Worm (Caenorhabditis elegans) whole organism, late embryonic: ENCODE data around the gene rpl-20.
A peak's percentile ranks its signal among the peaks of the same experiment; 100 is the strongest.

Source experiments
- C08G9.2 ChIP-seq: sonication (generic microtip); optimal IDR thresholded peaks from 2 replicates; lab custom pipeline; 2016; ENCODE audit warnings: mild to moderate bottlenecking, missing genetic modification characterization, moderate library complexity, missing compliant biosample characterization
- C38D4.7 ChIP-seq: fragments of 200-800 bp; sonication (Bioruptor generic); optimal IDR thresholded peaks from 2 replicates; lab custom pipeline; 2018; ENCODE audit warnings: mild to moderate bottlenecking, missing genetic modification characterization, moderate library complexity, missing compliant biosample characterization
- F13H6.1 ChIP-seq: sonication (generic microtip); optimal IDR thresholded peaks from 2 replicates; lab custom pipeline; 2016; ENCODE audit warnings: missing genetic modification characterization, missing compliant biosample characterization
- K02D7.2 ChIP-seq: sonication (generic microtip); optimal IDR thresholded peaks from 2 replicates; lab custom pipeline; 2017; ENCODE audit warnings: mild to moderate bottlenecking, missing genetic modification characterization, missing compliant biosample characterization
- K09A11.1 ChIP-seq: sonication (generic microtip); optimal IDR thresholded peaks from 2 replicates; lab custom pipeline; 2017; ENCODE audit warnings: antibody characterized with exemption, mild to moderate bottlenecking, missing genetic modification characterization, missing compliant biosample characterization; ENCODE audit not compliant: insufficient read depth
- ama-1 ChIP-seq: fragments of 150-350 bp; optimal IDR thresholded peaks from 2 replicates; lab custom pipeline; 2014
- ceh-14 ChIP-seq: sonication (generic microtip); optimal IDR thresholded peaks from 2 replicates; lab custom pipeline; 2016; ENCODE audit warnings: missing genotype, missing genetic modification characterization, missing compliant biosample characterization
- ceh-18 ChIP-seq: sonication (generic microtip); optimal IDR thresholded peaks from 2 replicates; lab custom pipeline; 2016; ENCODE audit warnings: missing genetic modification characterization, missing compliant biosample characterization
- ceh-19 ChIP-seq: fragments of 200-800 bp; sonication (Bioruptor generic); optimal IDR thresholded peaks from 2 replicates; lab custom pipeline; 2018; ENCODE audit warnings: mild to moderate bottlenecking, missing genetic modification characterization, missing compliant biosample characterization
- ceh-2 ChIP-seq: sonication (generic microtip); optimal IDR thresholded peaks from 2 replicates; lab custom pipeline; 2016; ENCODE audit warnings: missing genotype, missing genetic modification characterization, missing compliant biosample characterization
- ceh-22 ChIP-seq: sonication (generic microtip); optimal IDR thresholded peaks from 2 replicates; lab custom pipeline; 2017; ENCODE audit warnings: missing biosample characterization, missing genetic modification characterization
- ceh-24 ChIP-seq: sonication (generic microtip); optimal IDR thresholded peaks from 2 replicates; lab custom pipeline; 2016; ENCODE audit warnings: mild to moderate bottlenecking, missing genetic modification characterization, missing compliant biosample characterization
- ceh-45 ChIP-seq: fragments of 200-800 bp; sonication (Bioruptor generic); IDR thresholded peaks from 2 replicates; pipeline ENCODE4 v1.3.6; 2022; ENCODE audit warnings: missing genetic modification reagents, missing genetic modification characterization, missing compliant biosample characterization
- ceh-48 ChIP-seq: sonication (generic microtip); optimal IDR thresholded peaks from 2 replicates; lab custom pipeline; 2016; ENCODE audit warnings: missing genetic modification characterization, inconsistent platforms, missing compliant biosample characterization
- ceh-6 ChIP-seq: fragments of 200-800 bp; sonication (Bioruptor generic); optimal IDR thresholded peaks from 2 replicates; lab custom pipeline; 2018; ENCODE audit warnings: mild to moderate bottlenecking, missing genetic modification characterization, missing compliant biosample characterization
- ceh-9 ChIP-seq: sonication (generic microtip); optimal IDR thresholded peaks from 2 replicates; lab custom pipeline; 2016; ENCODE audit warnings: mild to moderate bottlenecking, missing genetic modification characterization, inconsistent platforms, missing compliant biosample characterization
- elt-2 ChIP-seq: sonication (generic microtip); optimal IDR thresholded peaks from 2 replicates; lab custom pipeline; 2016; ENCODE audit warnings: missing genetic modification reagents, missing genetic modification characterization, missing compliant biosample characterization
- ets-4 ChIP-seq: sonication (generic microtip); optimal IDR thresholded peaks from 2 replicates; lab custom pipeline; 2016; ENCODE audit warnings: missing genetic modification characterization, missing compliant biosample characterization
- fax-1 ChIP-seq: sonication (generic microtip); optimal IDR thresholded peaks from 2 replicates; lab custom pipeline; 2016; ENCODE audit warnings: missing genotype, missing genetic modification characterization, missing compliant biosample characterization
- fkh-6 ChIP-seq: sonication (generic microtip); optimal IDR thresholded peaks from 2 replicates; lab custom pipeline; 2016; ENCODE audit warnings: missing genetic modification characterization, missing compliant biosample characterization
- gmeb-2 ChIP-seq: sonication (generic microtip); optimal IDR thresholded peaks from 2 replicates; lab custom pipeline; 2016; ENCODE audit warnings: missing genetic modification characterization, inconsistent platforms, missing compliant biosample characterization
- hlh-15 ChIP-seq: sonication (generic microtip); optimal IDR thresholded peaks from 2 replicates; lab custom pipeline; 2016; ENCODE audit warnings: missing genetic modification characterization, missing compliant biosample characterization
- hlh-30 ChIP-seq: sonication (generic microtip); optimal IDR thresholded peaks from 2 replicates; lab custom pipeline; 2017; ENCODE audit warnings: antibody characterized with exemption, missing genetic modification characterization, missing compliant biosample characterization; ENCODE audit not compliant: insufficient read depth
- hlh-6 ChIP-seq: sonication (generic microtip); optimal IDR thresholded peaks from 2 replicates; lab custom pipeline; 2016; ENCODE audit warnings: missing genotype, missing genetic modification characterization, missing compliant biosample characterization
- lim-6 ChIP-seq: sonication (generic microtip); optimal IDR thresholded peaks from 2 replicates; lab custom pipeline; 2016; ENCODE audit warnings: missing genetic modification characterization, missing compliant biosample characterization
- lin-11 ChIP-seq: fragments of 200-800 bp; sonication (Bioruptor generic); optimal IDR thresholded peaks from 2 replicates; lab custom pipeline; 2018; ENCODE audit warnings: mild to moderate bottlenecking, missing genetic modification characterization, missing compliant biosample characterization
- madf-2 ChIP-seq: sonication (generic microtip); optimal IDR thresholded peaks from 2 replicates; lab custom pipeline; 2017; ENCODE audit warnings: missing genetic modification characterization, missing compliant biosample characterization
- mec-3 ChIP-seq: sonication (generic microtip); optimal IDR thresholded peaks from 2 replicates; lab custom pipeline; 2016; ENCODE audit warnings: borderline replicate concordance, missing genetic modification characterization, missing compliant biosample characterization
- nfya-1 ChIP-seq: sonication (generic microtip); optimal IDR thresholded peaks from 2 replicates; lab custom pipeline; 2017; ENCODE audit warnings: missing genetic modification characterization, mild to moderate bottlenecking, missing compliant biosample characterization, antibody characterized with exemption, moderate library complexity
- nhr-232 ChIP-seq: sonication (generic microtip); optimal IDR thresholded peaks from 2 replicates; lab custom pipeline; 2016; ENCODE audit warnings: missing genetic modification characterization, missing compliant biosample characterization
- npax-4 ChIP-seq: sonication (generic microtip); optimal IDR thresholded peaks from 2 replicates; lab custom pipeline; 2016; ENCODE audit warnings: missing genetic modification characterization, missing compliant biosample characterization
- odd-2 ChIP-seq: sonication (generic microtip); optimal IDR thresholded peaks from 2 replicates; lab custom pipeline; 2017; ENCODE audit warnings: antibody characterized with exemption, mild to moderate bottlenecking, missing genetic modification characterization, missing compliant biosample characterization
- pag-3 ChIP-seq: sonication (generic microtip); optimal IDR thresholded peaks from 2 replicates; lab custom pipeline; 2016; ENCODE audit warnings: missing compliant biosample characterization, missing genetic modification characterization, borderline replicate concordance
- pat-9 ChIP-seq: fragments of 200-800 bp; sonication (Bioruptor generic); optimal IDR thresholded peaks from 2 replicates; lab custom pipeline; 2018; ENCODE audit warnings: mild to moderate bottlenecking, missing genetic modification characterization, moderate library complexity, missing compliant biosample characterization
- pha-2 ChIP-seq: sonication (generic microtip); optimal IDR thresholded peaks from 2 replicates; lab custom pipeline; 2017; ENCODE audit warnings: mild to moderate bottlenecking, missing genetic modification characterization, missing compliant biosample characterization
- pha-4 ChIP-seq: fragments of 150-350 bp; optimal IDR thresholded peaks from 2 replicates; lab custom pipeline; 2018; ENCODE audit warnings: missing biosample characterization, missing genetic modification reagents, missing genetic modification characterization
- pros-1 ChIP-seq: fragments of 150-350 bp; optimal IDR thresholded peaks from 2 replicates; lab custom pipeline; 2014; ENCODE audit warnings: missing biosample characterization, missing genetic modification reagents, missing genetic modification characterization
- ref-2 ChIP-seq: sonication (generic microtip); optimal IDR thresholded peaks from 2 replicates; lab custom pipeline; 2016; ENCODE audit warnings: missing genetic modification characterization, missing compliant biosample characterization
- rnt-1 ChIP-seq: sonication (generic microtip); optimal IDR thresholded peaks from 2 replicates; lab custom pipeline; 2016; ENCODE audit warnings: missing genetic modification characterization, missing compliant biosample characterization
- sdc-2 ChIP-seq: sonication (generic microtip); optimal IDR thresholded peaks from 2 replicates; lab custom pipeline; 2016; ENCODE audit warnings: missing genotype, missing genetic modification characterization, missing compliant biosample characterization
- sox-2 ChIP-seq: fragments of 200-800 bp; sonication (Bioruptor generic); IDR thresholded peaks from 2 replicates; pipeline ENCODE4 v1.3.6; 2022; ENCODE audit warnings: missing genetic modification reagents, missing genetic modification characterization, missing compliant biosample characterization
- sox-4 ChIP-seq: sonication (generic microtip); optimal IDR thresholded peaks from 2 replicates; lab custom pipeline; 2017; ENCODE audit warnings: mild to moderate bottlenecking, missing genetic modification characterization, inconsistent platforms, missing compliant biosample characterization
- syd-9 ChIP-seq: sonication (generic microtip); optimal IDR thresholded peaks from 2 replicates; lab custom pipeline; 2016; ENCODE audit warnings: mild to moderate bottlenecking, missing genetic modification characterization, moderate library complexity, missing compliant biosample characterization
- tbx-2 ChIP-seq: sonication (generic microtip); optimal IDR thresholded peaks from 2 replicates; lab custom pipeline; 2016; ENCODE audit warnings: missing genetic modification characterization, missing compliant biosample characterization
- tbx-7 ChIP-seq: sonication (generic microtip); optimal IDR thresholded peaks from 2 replicates; lab custom pipeline; 2016; ENCODE audit warnings: missing genotype, missing genetic modification characterization, missing compliant biosample characterization
- unc-3 ChIP-seq, 2 experiments: fragments of 200-800 bp in 1 of 2; sonication (Bioruptor generic) in 1 of 2; sonication (generic microtip) in 1 of 2; conservative IDR thresholded peaks in 1 of 2; optimal IDR thresholded peaks in 1 of 2; 2 replicates each; pipeline versions ENCODE4 v1.3.6 to Lab custom; 2016 to 2022; ENCODE audit warnings: missing compliant biosample characterization in 2 of 2, missing genetic modification characterization in 2 of 2, missing genetic modification reagents in 1 of 2
- unc-42 ChIP-seq: sonication (generic microtip); optimal IDR thresholded peaks from 2 replicates; lab custom pipeline; 2016; ENCODE audit warnings: missing genotype, missing genetic modification characterization, missing compliant biosample characterization
- unc-55 ChIP-seq: sonication (generic microtip); optimal IDR thresholded peaks from 2 replicates; lab custom pipeline; 2017; ENCODE audit warnings: missing biosample characterization, missing genetic modification reagents, missing genetic modification characterization
- unc-86 ChIP-seq: sonication (generic microtip); optimal IDR thresholded peaks from 2 replicates; lab custom pipeline; 2016; ENCODE audit warnings: missing genetic modification characterization, missing compliant biosample characterization
- zip-5 ChIP-seq: sonication (generic microtip); optimal IDR thresholded peaks from 2 replicates; lab custom pipeline; 2016; ENCODE audit warnings: missing genetic modification characterization, missing compliant biosample characterization
- ztf-16 ChIP-seq: sonication (generic microtip); optimal IDR thresholded peaks from 2 replicates; lab custom pipeline; 2017; ENCODE audit warnings: missing genetic modification characterization, missing compliant biosample characterization

Gene rpl-20

DNA sequence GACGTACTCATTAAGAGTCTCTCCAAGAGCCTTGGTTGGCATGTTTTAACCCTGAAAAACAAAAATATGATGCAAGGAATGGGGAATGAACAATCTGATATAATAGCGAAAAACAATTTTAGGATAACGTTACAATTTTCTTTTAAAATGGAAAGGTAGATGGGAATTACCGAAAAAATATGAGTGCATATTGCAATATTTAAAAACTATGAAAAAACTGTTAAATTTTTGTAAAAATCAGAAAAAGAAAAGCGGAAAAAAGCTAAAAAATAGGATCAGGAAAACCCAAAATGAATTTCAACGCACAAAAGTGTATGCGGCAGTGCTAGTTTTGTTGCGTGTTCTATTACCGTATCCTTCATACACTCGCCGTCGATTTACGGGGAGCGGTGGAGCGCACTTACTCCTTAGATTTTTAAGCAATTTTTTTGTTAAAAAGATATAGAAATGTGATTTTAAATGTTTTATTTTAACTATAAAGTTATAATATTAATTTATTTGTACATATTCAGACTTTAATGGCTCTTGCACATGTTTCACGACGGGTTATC is at the start of gene rpl-20, which contains the start of gene Y17G9B.5:
TSS of gene rpl-20 (minus strand) at position 51 of the 551 bp plus-strand sequence.
TSS of gene Y17G9B.5 (plus strand) at position 513 of the 551 bp plus-strand sequence.
- TF ChIP-seq ceh-45 (GFP tag; lab: Robert Waterston, UW) (peak; percentile 45; the same call in 1 of the 2 replicates), lim-6 (tag; lab: Kevin White, UChicago) (peak; percentile 11), ets-4 (tag; lab: Kevin White, UChicago) (peak; percentile 93), ref-2 (tag; lab: Kevin White, UChicago) (peak; percentile 99), lin-11 (tag; lab: Kevin White, UChicago) (peak; percentile 60), ceh-48 (tag; lab: Kevin White, UChicago) (peak; percentile 77), syd-9 (tag; lab: Kevin White, UChicago) (peak; percentile 71), C08G9.2 (tag; lab: Kevin White, UChicago) (peak; percentile 70), hlh-15 (tag; lab: Kevin White, UChicago) (peak; percentile 51), hlh-6 (no peak), tbx-7 (tag; lab: Kevin White, UChicago) (peak; percentile 61), pat-9 (tag; lab: Kevin White, UChicago) (peak; percentile 82), K09A11.1 (tag; lab: Kevin White, UChicago) (peak; percentile 86), mec-3 (tag; lab: Kevin White, UChicago) (no peak), F13H6.1 (peak; percentile 78), hlh-30 (tag; lab: Kevin White, UChicago) (peak; percentile 75), gmeb-2 (tag; lab: Kevin White, UChicago) (peak; percentile 80), npax-4 (tag; lab: Kevin White, UChicago) (no peak), ceh-9 (no peak), pag-3 (tag; lab: Kevin White, UChicago) (peak; percentile 35), unc-42 (tag; lab: Kevin White, UChicago) (peak; percentile 98), unc-55 (GFP tag; lab: Kevin White, UChicago) (peak; percentile 76), ceh-19 (GFP tag; lab: Kevin White, UChicago) (peak; percentile 76), sox-2 (peak; percentile 89), nhr-232 (no peak), ceh-18 (peak; percentile 97), C38D4.7 (GFP tag; lab: Kevin White, UChicago) (peak; percentile 49), nfya-1 (tag; lab: Kevin White, UChicago) (peak; percentile 99), sox-4 (peak; percentile 58), elt-2 (tag; lab: Kevin White, UChicago) (peak; percentile 94), fax-1 (tag; lab: Kevin White, UChicago) (peak; percentile 19), unc-3 (GFP tag; conservative IDR thresholded peaks at IDR 0.05; lab: Robert Waterston, UW) (peak; percentile 80), unc-3 (tag; optimal IDR thresholded peaks at IDR 0.05; lab: Kevin White, UChicago) (peak; percentile 83), ceh-22 (tag; lab: Kevin White, UChicago) (peak; percentile 29), rnt-1 (tag; lab: Kevin White, UChicago) (peak; percentile 97), ceh-2 (tag; lab: Kevin White, UChicago) (peak; percentile 63), ceh-14 (tag; lab: Kevin White, UChicago) (peak; percentile 93), pha-4 (tag; lab: Kevin White, UChicago) (no peak), pha-2 (tag; lab: Kevin White, UChicago) (peak; percentile 79), ama-1 (lab: Kevin White, UChicago) (no peak), fkh-6 (tag; lab: Kevin White, UChicago) (peak; percentile 40), ceh-24 (tag; lab: Kevin White, UChicago) (peak; percentile 47), madf-2 (tag; lab: Kevin White, UChicago) (peak; percentile 88), tbx-2 (tag; lab: Kevin White, UChicago) (peak; percentile 97), ceh-6 (peak; percentile 60), odd-2 (tag; lab: Kevin White, UChicago) (no peak), unc-86 (tag; lab: Kevin White, UChicago) (peak; percentile 96), K02D7.2 (peak; percentile 72), zip-5 (tag; lab: Kevin White, UChicago) (peak; percentile 48), sdc-2 (peak; percentile 68), pros-1 (tag; lab: Kevin White, UChicago) (peak; percentile 86), ztf-16 (tag; lab: Kevin White, UChicago) (peak; percentile 96)
